Fruit fly (Drosophila melanogaster) ovary, adult (tissue): ENCODE measurements around the gene VAChT.

Source experiments
- CG17801 ChIP-seq: fragments of 200-800 bp; optimal IDR thresholded peaks from 2 replicates; lab custom pipeline; 2019; ENCODE audit warnings: missing biosample characterization, mild to moderate bottlenecking, missing genetic modification characterization, moderate library complexity; ENCODE audit not compliant: partially characterized antibody

Gene VAChT

DNA sequence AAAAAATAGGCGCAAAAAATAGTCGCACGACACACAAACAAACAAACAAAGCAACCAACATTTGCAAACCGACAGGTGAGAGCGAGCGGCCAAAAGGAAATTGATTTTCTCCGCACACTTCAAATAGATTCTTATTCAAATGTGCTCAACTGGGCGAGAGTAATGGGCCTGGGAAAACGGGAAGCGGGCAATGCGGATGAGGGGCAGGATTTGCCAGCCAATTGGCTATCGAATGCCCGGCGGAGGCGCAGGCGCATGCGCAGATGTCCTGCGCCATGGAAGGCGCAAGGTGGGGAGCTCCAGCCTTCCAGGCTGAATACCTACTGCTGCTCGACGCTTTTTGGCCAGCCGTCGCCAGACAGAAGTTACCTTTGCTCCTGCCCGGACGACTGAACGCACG lies at the start of gene VAChT, which contains the start of gene ChAT:
Gene VAChT (plus strand): TSS at position 352 of the 400 bp plus-strand sequence.
Gene ChAT (plus strand): TSS at position 352 of the 400 bp plus-strand sequence.
- no peak for TF ChIP-seq CG17801 (GFP tag; lab: Kevin White, UChicago)

- TF ChIP-seq CG17801 (GFP tag; lab: Kevin White, UChicago) = no peak
Observed at dm6 chr3R:18658380-18658944, 46.8 kb upstream of the VAChT start.

DNA sequence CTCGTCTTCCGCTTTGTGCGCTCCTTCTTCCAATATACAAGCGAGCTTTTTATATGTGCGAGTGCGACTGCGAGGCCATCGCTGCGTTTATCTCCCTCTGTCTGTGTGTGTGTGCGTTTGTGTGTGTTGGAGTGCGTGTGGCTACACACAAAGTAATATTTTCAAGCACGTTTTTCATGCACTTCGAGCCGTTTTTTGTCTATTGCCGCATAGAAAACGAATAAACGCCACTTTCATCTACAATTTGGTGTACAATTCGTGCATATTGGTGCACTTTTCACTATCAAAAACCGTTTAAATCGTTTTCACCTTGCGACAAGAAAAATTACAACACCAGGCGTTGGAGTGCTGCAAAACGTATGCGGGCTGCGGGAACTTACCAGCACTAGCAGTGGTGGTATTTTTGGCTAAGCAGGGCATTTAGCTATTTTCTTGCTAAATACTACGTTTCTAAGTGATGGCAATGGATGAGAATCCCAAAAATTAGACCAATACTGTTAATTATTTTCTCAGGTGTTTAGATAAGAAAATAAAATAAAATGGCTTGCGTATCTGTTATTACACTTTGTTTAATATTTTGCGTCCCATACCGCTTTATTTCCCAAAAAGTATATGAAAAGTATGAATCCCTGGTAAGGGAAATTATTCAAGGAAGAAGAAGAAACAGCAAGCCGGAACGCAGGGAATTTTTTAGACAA lies 46.2 kb upstream of the VAChT start, which contains the start of the genes CG31224 and CstF64:
Gene CG31224 (minus strand): TSS at position 365 of the 698 bp plus-strand sequence.
Gene CstF64 (plus strand): TSS at position 674 of the 698 bp plus-strand sequence.
- peak; percentile 65 for TF ChIP-seq CG17801 (GFP tag; lab: Kevin White, UChicago)

- peak; percentile 36 for TF ChIP-seq CG17801 (GFP tag; lab: Kevin White, UChicago)
Observed at dm6 chr3R:18663525-18663924, 41.8 kb upstream of the VAChT start, which contains the start of the genes Cpsf73 and Gos28. Gene Cpsf73, minus strand, starts transcription at chr3R:18663552. Gene Gos28, plus strand, starts transcription at chr3R:18663738.

DNA sequence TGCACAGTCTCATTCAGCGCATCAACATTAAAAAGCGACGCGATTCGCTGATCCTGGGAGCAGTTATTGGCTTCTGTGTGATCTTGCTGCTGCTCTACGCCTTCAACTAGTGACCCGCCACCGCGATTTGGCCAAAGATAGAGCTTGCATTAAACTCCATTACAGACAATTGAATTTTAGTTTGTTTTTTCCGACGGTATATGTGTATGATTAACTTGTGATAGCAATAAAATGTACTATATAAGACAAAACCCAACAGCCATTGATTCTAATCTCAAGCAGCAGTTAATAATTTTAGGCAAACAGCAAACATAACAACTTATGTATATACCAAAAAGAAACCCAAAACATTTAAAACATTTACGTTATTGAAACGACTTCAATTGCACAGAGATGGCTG lies 40.2 kb upstream of the VAChT start, which contains the start of gene CG31231:
Gene CG31231 (plus strand): TSS at position 301 of the 400 bp plus-strand sequence.
- TF ChIP-seq CG17801 (GFP tag; lab: Kevin White, UChicago) = no peak

- no peak for TF ChIP-seq CG17801 (GFP tag; lab: Kevin White, UChicago)
Observed at dm6 chr3R:18667659-18668248, 37.5 kb upstream of the VAChT start, which contains the start of gene CG31229. Gene CG31229, plus strand, starts transcription at chr3R:18667852.

DNA sequence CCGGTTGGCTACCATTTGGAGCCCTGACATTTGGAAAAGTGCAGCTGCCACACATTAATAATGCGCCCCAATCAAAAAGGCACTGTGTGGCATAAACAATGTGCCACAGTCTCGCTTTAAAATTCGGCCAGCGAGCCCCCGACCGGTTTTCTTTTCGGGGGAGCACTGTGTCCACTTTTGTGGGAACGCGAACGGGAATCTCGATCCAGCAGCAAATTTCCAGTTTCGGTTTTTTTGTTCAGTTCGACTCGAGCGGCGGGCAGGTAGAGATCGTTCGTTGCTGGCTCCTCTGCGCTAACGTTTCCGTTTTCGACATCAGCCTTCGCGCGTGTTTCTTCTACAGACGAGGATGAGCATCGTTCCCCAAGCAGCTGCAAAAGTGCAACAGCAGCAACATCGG lies 36.1 kb upstream of the VAChT start, which contains the start of gene CG7702:
Gene CG7702 (plus strand): TSS at position 239 of the 400 bp plus-strand sequence.
- no peak for TF ChIP-seq CG17801 (GFP tag; lab: Kevin White, UChicago)

- no peak for TF ChIP-seq CG17801 (GFP tag; lab: Kevin White, UChicago)
Observed at dm6 chr3R:18669812-18670211, 35.5 kb upstream of the VAChT start.

DNA sequence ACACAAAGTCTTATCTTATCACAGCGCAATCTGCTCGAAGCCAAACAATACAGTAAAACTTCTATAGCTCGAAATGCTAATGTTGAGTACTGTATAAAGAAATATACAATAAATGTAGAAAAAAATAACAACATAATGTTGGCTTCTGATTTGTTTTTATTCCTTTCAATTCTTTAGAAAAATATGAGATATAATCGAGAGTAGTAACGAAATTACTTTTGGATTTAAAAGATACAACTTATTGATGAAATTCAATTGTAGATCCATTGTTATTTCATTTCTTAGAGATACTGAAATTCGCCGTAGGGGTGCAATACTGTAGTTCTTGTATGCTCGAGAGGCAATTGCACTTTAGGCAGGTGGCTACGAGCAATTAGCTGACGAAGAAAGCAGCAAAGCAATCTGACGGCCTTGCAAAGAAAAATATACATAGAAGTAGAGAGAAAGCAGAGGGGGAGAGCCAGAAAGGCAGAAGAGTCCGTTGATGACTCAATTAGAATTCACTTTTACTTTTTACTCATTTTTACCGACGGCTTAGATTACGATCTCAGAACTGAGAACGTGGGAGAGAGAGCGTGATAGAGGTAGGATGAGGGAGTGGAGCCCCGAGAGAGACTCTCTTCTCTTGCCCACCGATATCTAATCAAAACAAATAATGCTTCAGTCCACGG lies 34.7 kb upstream of the VAChT start:
- TF ChIP-seq CG17801 (GFP tag; lab: Kevin White, UChicago) = peak; percentile 72

- no peak for TF ChIP-seq CG17801 (GFP tag; lab: Kevin White, UChicago)
Observed at dm6 chr3R:18671112-18671729, 34.1 kb upstream of the VAChT start, which contains the start of gene CG31230. Gene CG31230, plus strand, starts transcription at chr3R:18671679.

dm6 chr3R:18677500-18677940 lies 27.8 kb upstream of the VAChT start, which contains the start of the genes dind and CG7706:
Gene dind, minus strand, starts transcription at chr3R:18677539.
Gene CG7706, plus strand, starts transcription at chr3R:18677818.
- TF ChIP-seq CG17801 (GFP tag; lab: Kevin White, UChicago) = no peak

dm6 chr3R:18680332-18680731 lies 25.0 kb upstream of the VAChT start, which contains the start of the genes CG46318 and ChT:
Gene CG46318, plus strand, starts transcription at chr3R:18680604.
Gene ChT, plus strand, starts transcription at chr3R:18680604.
- TF ChIP-seq CG17801 (GFP tag; lab: Kevin White, UChicago) = no peak

dm6 chr3R:18681054-18681453 lies 24.2 kb upstream of the VAChT start:
- no peak for TF ChIP-seq CG17801 (GFP tag; lab: Kevin White, UChicago)

DNA sequence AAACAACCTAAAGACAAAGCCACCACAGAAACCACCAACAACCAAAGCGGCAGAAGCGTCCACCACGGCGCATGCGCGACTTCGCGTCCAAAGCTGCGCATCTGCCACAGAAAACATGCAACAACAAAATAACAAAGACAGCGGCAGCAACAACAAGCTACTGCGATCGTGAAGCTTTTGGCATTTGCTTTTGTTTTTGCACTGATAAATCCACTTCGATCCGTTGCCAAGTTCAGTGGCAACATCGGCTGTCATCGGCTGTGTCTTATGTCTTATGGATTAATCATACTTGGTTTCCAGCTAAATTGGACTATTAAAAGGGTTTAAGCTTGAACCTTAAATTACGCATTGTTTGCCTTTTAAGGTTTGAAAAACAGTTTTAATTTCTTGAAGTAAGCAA lies 12.7 kb upstream of the VAChT start, which contains the start of gene Muc91C:
Gene Muc91C (minus strand): TSS at position 101 of the 400 bp plus-strand sequence.
- TF ChIP-seq CG17801 (GFP tag; lab: Kevin White, UChicago) = no peak
